Worm (Caenorhabditis elegans) whole organism, midembryonic: ENCODE measurements around the gene fbxc-29.

Experiments used
- T22C8.4 ChIP-seq: fragments of 200-800 bp; sonication (Bioruptor generic); IDR thresholded peaks from 2 replicates; pipeline ENCODE4 v1.3.6; 2022; ENCODE audit warnings: missing genetic modification characterization, missing compliant biosample characterization
- klf-2 ChIP-seq: fragments of 200-800 bp; sonication (Bioruptor generic); conservative IDR thresholded peaks from 2 replicates; pipeline ENCODE4 v1.3.6; 2022; ENCODE audit warnings: missing genetic modification reagents, missing genetic modification characterization, missing compliant biosample characterization
- med-1 ChIP-seq: sonication (generic microtip); optimal IDR thresholded peaks from 2 replicates; lab custom pipeline; 2017; ENCODE audit warnings: missing genetic modification characterization, mild to moderate bottlenecking, missing compliant biosample characterization, antibody characterized with exemption, missing genetic modification reagents; ENCODE audit not compliant: insufficient read depth
- ref-1 ChIP-seq: fragments of 200-800 bp; sonication (Bioruptor generic); conservative IDR thresholded peaks from 2 replicates; pipeline ENCODE4 v1.3.6; 2022; ENCODE audit warnings: missing genetic modification reagents, missing genetic modification characterization, missing compliant biosample characterization
- tab-1 ChIP-seq: fragments of 200-800 bp; sonication (Bioruptor generic); IDR thresholded peaks from 2 replicates; pipeline ENCODE4 v1.3.6; 2022; ENCODE audit warnings: missing genetic modification characterization, missing compliant biosample characterization
- ztf-23 ChIP-seq: fragments of 200-800 bp; sonication (Bioruptor generic); IDR thresholded peaks from 2 replicates; pipeline ENCODE4 v1.3.6; 2022; ENCODE audit warnings: missing genetic modification reagents, missing genetic modification characterization, missing compliant biosample characterization

DNA sequence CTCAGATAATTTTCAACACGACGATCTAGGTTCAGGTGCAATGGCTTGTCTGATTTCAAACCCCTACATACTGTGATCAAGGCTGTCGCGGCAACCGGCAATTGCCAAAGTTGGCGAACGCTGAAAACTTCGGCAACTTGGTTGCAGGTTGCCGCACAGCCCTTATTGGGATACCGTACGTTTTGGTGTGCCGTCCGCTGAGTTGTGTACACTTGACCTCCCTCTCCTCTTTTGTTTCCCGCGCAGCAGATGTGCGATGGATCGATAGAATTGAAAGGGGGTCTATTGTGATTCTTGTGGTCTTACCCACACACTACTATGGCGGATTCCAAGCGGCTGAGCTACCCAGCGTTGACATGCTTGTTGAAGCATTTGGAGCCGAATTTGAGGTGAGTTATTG, 44.3 kb downstream of the fbxc-29 start, which contains the start of the genes C32B5.18 and C32B5.7:
- TF ChIP-seq med-1 (GFP tag; lab: Kevin White, UChicago) (no peak), klf-2 (no peak), ztf-23 (GFP tag; lab: Robert Waterston, UW) (no peak), ref-1 (GFP tag; lab: Robert Waterston, UW) (no peak), T22C8.4 (GFP tag; lab: Robert Waterston, UW) (no peak), tab-1 (GFP tag; lab: Robert Waterston, UW) (no peak)
